Worm (Caenorhabditis elegans): ENCODE measurements around the gene fipr-8.

The fipr-8 gene

ce11 chrV:10246443-10246885, 6.7 kb upstream of the fipr-8 start:
- TF ChIP-seq lin-13 (tag; optimal IDR thresholded peaks at IDR 0.05) (no peak), M03D4.4 (tag; optimal IDR thresholded peaks at IDR 0.05) (no peak), ces-1 (GFP tag; optimal IDR thresholded peaks at IDR 0.05) (peak; percentile 2)

ce11 chrV:10245615-10246014, 5.9 kb upstream of the fipr-8 start:
- TF ChIP-seq ceh-83 (GFP tag; optimal IDR thresholded peaks at IDR 0.05) (no peak), drap-1 (GFP tag; optimal IDR thresholded peaks at IDR 0.05) (no peak), hlh-1 (tag; optimal IDR thresholded peaks at IDR 0.05) (no peak), mep-1 (tag; optimal IDR thresholded peaks at IDR 0.05) (no peak), sem-2 (GFP tag; optimal IDR thresholded peaks at IDR 0.05) (no peak), M03D4.4 (tag; optimal IDR thresholded peaks at IDR 0.05) (no peak), blmp-1 (tag; optimal IDR thresholded peaks at IDR 0.05) (no peak), ceh-43 (GFP tag; optimal IDR thresholded peaks at IDR 0.05) (no peak), unc-39 (tag; optimal IDR thresholded peaks at IDR 0.05) (no peak), nhr-2 (tag; optimal IDR thresholded peaks at IDR 0.05) (no peak), ceh-39 (tag; optimal IDR thresholded peaks at IDR 0.05) (no peak), elt-3 (tag; optimal IDR thresholded peaks at IDR 0.05) (no peak), nhr-12 (tag; optimal IDR thresholded peaks at IDR 0.05) (no peak), tbx-8 (GFP tag; optimal IDR thresholded peaks at IDR 0.05) (no peak), unc-120 (tag; optimal IDR thresholded peaks at IDR 0.05; ENCODE audit: poor library complexity, severe bottlenecking) (no peak), ces-1 (GFP tag; optimal IDR thresholded peaks at IDR 0.05) (no peak), nhr-28 (tag; optimal IDR thresholded peaks at IDR 0.05) (no peak), lsy-2 (tag; optimal IDR thresholded peaks at IDR 0.05) (no peak), zip-8 (tag; optimal IDR thresholded peaks at IDR 0.05) (no peak)

- TF ChIP-seq elt-1 (tag; optimal IDR thresholded peaks at IDR 0.05; ENCODE audit: borderline replicate concordance, insufficient read depth): peak; percentile 54
- no peak for TF ChIP-seq zip-8 (tag; optimal IDR thresholded peaks at IDR 0.05)
Observed at ce11 chrV:10244018-10244720, 4.4 kb upstream of the fipr-8 start.

ce11 chrV:10243105-10243504, 3.3 kb upstream of the fipr-8 start, which contains the start of gene C12D8.9:
TSS of gene C12D8.9 (minus strand) at chrV:10243205.
- TF ChIP-seq ham-2 (GFP tag; optimal IDR thresholded peaks at IDR 0.05) (no peak), ceh-43 (GFP tag; optimal IDR thresholded peaks at IDR 0.05) (no peak), snpc-4 (tag; optimal IDR thresholded peaks at IDR 0.05) (no peak), mep-1 (tag; optimal IDR thresholded peaks at IDR 0.05) (no peak), elt-1 (tag; optimal IDR thresholded peaks at IDR 0.05; ENCODE audit: borderline replicate concordance, insufficient read depth) (no peak), unc-120 (tag; optimal IDR thresholded peaks at IDR 0.05; ENCODE audit: poor library complexity, severe bottlenecking) (no peak), unc-39 (tag; optimal IDR thresholded peaks at IDR 0.05) (no peak), ces-1 (GFP tag; optimal IDR thresholded peaks at IDR 0.05) (no peak), lsy-2 (tag; optimal IDR thresholded peaks at IDR 0.05) (no peak), lin-13 (tag; optimal IDR thresholded peaks at IDR 0.05) (no peak), ztf-11 (tag; optimal IDR thresholded peaks at IDR 0.05) (no peak)

- TF ChIP-seq pha-4 (tag; optimal IDR thresholded peaks at IDR 0.05): no peak
- no peak for TF ChIP-seq ham-2 (GFP tag; optimal IDR thresholded peaks at IDR 0.05)
- TF ChIP-seq mep-1 (tag; optimal IDR thresholded peaks at IDR 0.05): no peak
- TF ChIP-seq hlh-1 (tag; optimal IDR thresholded peaks at IDR 0.05): no peak
- no peak for TF ChIP-seq nhr-76 (tag; optimal IDR thresholded peaks at IDR 0.05)
- TF ChIP-seq nhr-237 (tag; optimal IDR thresholded peaks at IDR 0.05): no peak
- no peak for TF ChIP-seq blmp-1 (tag; optimal IDR thresholded peaks at IDR 0.05)
- TF ChIP-seq elt-3 (tag; optimal IDR thresholded peaks at IDR 0.05): no peak
- TF ChIP-seq ceh-43 (GFP tag; optimal IDR thresholded peaks at IDR 0.05): no peak
- no peak for TF ChIP-seq zip-8 (tag; optimal IDR thresholded peaks at IDR 0.05)
- no peak for TF ChIP-seq tbx-8 (GFP tag; optimal IDR thresholded peaks at IDR 0.05)
Observed at ce11 chrV:10241121-10241803, 1.5 kb upstream of the fipr-8 start, which contains the start of the genes C12D8.21 and col-148. TSS of gene C12D8.21 (minus strand) at chrV:10241188. TSS of gene col-148 (plus strand) at chrV:10241753.

- no peak for TF ChIP-seq tbx-8 (GFP tag; optimal IDR thresholded peaks at IDR 0.05)
- peak; percentile 31 for TF ChIP-seq lsy-2 (tag; optimal IDR thresholded peaks at IDR 0.05)
- TF ChIP-seq sptf-1 (tag; optimal IDR thresholded peaks at IDR 0.05): peak; percentile 46
- no peak for TF ChIP-seq bed-3 (GFP tag; optimal IDR thresholded peaks at IDR 0.05)
- peak; percentile 7 for TF ChIP-seq ces-1 (GFP tag; optimal IDR thresholded peaks at IDR 0.05)
- TF ChIP-seq lin-13 (tag; optimal IDR thresholded peaks at IDR 0.05): peak; percentile 2
- no peak for TF ChIP-seq elt-3 (tag; optimal IDR thresholded peaks at IDR 0.05)
- no peak for TF ChIP-seq ham-2 (GFP tag; optimal IDR thresholded peaks at IDR 0.05)
- peak; percentile 42 for TF ChIP-seq mep-1 (tag; optimal IDR thresholded peaks at IDR 0.05)
- TF ChIP-seq pha-4 (tag; optimal IDR thresholded peaks at IDR 0.05): peak; percentile 8
Observed at ce11 chrV:10238665-10239064, 1.1 kb downstream of the fipr-8 start, which contains the start of gene fubl-1. TSS of gene fubl-1 (minus strand) at chrV:10238866.

Data from whole organism, mixed stage, embryonic.